Fruit fly (Drosophila melanogaster) whole organism, embryonic: Measurements from ENCODE around the gene CG13894.

ENCODE experiments used
- Antp ChIP-seq: fragments of 200-800 bp; sonication (Bioruptor generic); optimal IDR thresholded peaks from 3 replicates; lab custom pipeline; 2016; ENCODE audit warnings: missing biosample characterization, missing genetic modification characterization
- Atf3 ChIP-seq: fragments of 200-800 bp; sonication (Bioruptor generic); optimal IDR thresholded peaks from 3 replicates; lab custom pipeline; 2016; ENCODE audit warnings: missing biosample characterization, missing genetic modification characterization
- B-H1 ChIP-seq: fragments of 200-800 bp; sonication (Bioruptor generic); IDR thresholded peaks from 3 replicates; pipeline ENCODE4 v1.3.6; 2022; ENCODE audit warnings: missing biosample characterization, missing genetic modification characterization
- CG10147 ChIP-seq: fragments of 200-800 bp; sonication (Bioruptor generic); optimal IDR thresholded peaks from 2 replicates; lab custom pipeline; 2019; ENCODE audit warnings: missing biosample characterization, mild to moderate bottlenecking, missing genetic modification characterization, moderate library complexity
- CG10321 ChIP-seq: fragments of 200-800 bp; sonication (Bioruptor generic); IDR thresholded peaks from 2 replicates; pipeline ENCODE4 v1.3.6; 2022; ENCODE audit warnings: missing biosample characterization, missing genetic modification characterization
- CG12299 ChIP-seq: fragments of 200-800 bp; sonication (Bioruptor generic); optimal IDR thresholded peaks from 2 replicates; lab custom pipeline; 2018; ENCODE audit warnings: missing biosample characterization, mild to moderate bottlenecking, missing genetic modification characterization
- CG15696 ChIP-seq: fragments of 200-800 bp; sonication (Bioruptor generic); optimal IDR thresholded peaks from 2 replicates; lab custom pipeline; 2019; ENCODE audit warnings: missing biosample characterization, mild to moderate bottlenecking, missing genetic modification characterization, moderate library complexity
- CG1647 ChIP-seq: fragments of 200-800 bp; sonication (Bioruptor generic); optimal IDR thresholded peaks from 3 replicates; lab custom pipeline; 2016; ENCODE audit warnings: missing biosample characterization, missing genetic modification characterization
- CG16813 ChIP-seq: fragments of 200-800 bp; sonication (Bioruptor generic); IDR thresholded peaks from 3 replicates; pipeline ENCODE4 v1.3.6; 2022; ENCODE audit warnings: missing biosample characterization, missing genetic modification characterization; ENCODE audit not compliant: partially characterized antibody
- CG17612 ChIP-seq: fragments of 200-800 bp; sonication (Bioruptor generic); IDR thresholded peaks from 2 replicates; pipeline ENCODE4 v1.3.6; 2022; ENCODE audit warnings: missing biosample characterization, missing genetic modification characterization
- CG17912 ChIP-seq: fragments of 200-800 bp; sonication (Bioruptor generic); optimal IDR thresholded peaks from 2 replicates; lab custom pipeline; 2018; ENCODE audit warnings: missing biosample characterization, mild to moderate bottlenecking, missing genetic modification characterization
- CG18476 ChIP-seq: fragments of 200-800 bp; sonication (Bioruptor generic); optimal IDR thresholded peaks from 2 replicates; lab custom pipeline; 2016; ENCODE audit warnings: missing biosample characterization, mild to moderate bottlenecking, missing genetic modification characterization
- CG2129 ChIP-seq: fragments of 200-800 bp; sonication (Bioruptor generic); IDR thresholded peaks from 2 replicates; pipeline ENCODE4 v1.3.6; 2022; ENCODE audit warnings: missing biosample characterization, missing genetic modification characterization; ENCODE audit not compliant: partially characterized antibody
- CG2712 ChIP-seq: fragments of 200-800 bp; optimal IDR thresholded peaks from 3 replicates; lab custom pipeline; 2019; ENCODE audit warnings: missing biosample characterization, mild to moderate bottlenecking, missing genetic modification characterization, moderate library complexity
- CG32767 ChIP-seq: fragments of 200-800 bp; sonication (Bioruptor generic); IDR thresholded peaks from 2 replicates; pipeline ENCODE4 v1.3.6; 2022; ENCODE audit warnings: missing biosample characterization, missing genetic modification characterization
- CG34224 ChIP-seq: fragments of 200-800 bp; sonication (Bioruptor generic); IDR thresholded peaks from 3 replicates; pipeline ENCODE4 v1.3.6; 2022; ENCODE audit warnings: missing biosample characterization, missing genetic modification characterization; ENCODE audit not compliant: partially characterized antibody
- CG4282 ChIP-seq: fragments of 200-800 bp; sonication (Bioruptor generic); optimal IDR thresholded peaks from 2 replicates; lab custom pipeline; 2016; ENCODE audit warnings: missing biosample characterization, missing genetic modification characterization
- CG6689 ChIP-seq: fragments of 200-800 bp; sonication (Bioruptor generic); IDR thresholded peaks from 2 replicates; pipeline ENCODE4 v1.3.6; 2022; ENCODE audit warnings: missing biosample characterization, missing genetic modification characterization
- CG8924 ChIP-seq: fragments of 200-800 bp; optimal IDR thresholded peaks from 3 replicates; lab custom pipeline; 2019; ENCODE audit warnings: missing biosample characterization, mild to moderate bottlenecking, missing genetic modification characterization, moderate library complexity
- CG9215 ChIP-seq: fragments of 200-800 bp; sonication (Bioruptor generic); IDR thresholded peaks from 2 replicates; pipeline ENCODE4 v1.3.6; 2022; ENCODE audit warnings: missing biosample characterization, missing genetic modification characterization
- CTCF ChIP-seq: fragments of 200-800 bp; sonication (Bioruptor generic); optimal IDR thresholded peaks from 2 replicates; lab custom pipeline; 2017; ENCODE audit warnings: missing biosample characterization, mild to moderate bottlenecking, missing genetic modification characterization, moderate library complexity
- D ChIP-seq, 2 experiments: fragments of 200-800 bp in 1 of 2; fragments of >200 bp in 1 of 2; sonication (Bioruptor generic) in 1 of 2; optimal IDR thresholded peaks; 2 replicates in 1 of 2; 3 replicates in 1 of 2; lab custom pipeline; 2017; ENCODE audit warnings: mild to moderate bottlenecking in 1 of 2, missing biosample characterization in 1 of 2, missing genetic modification characterization in 1 of 2, missing genetic modification reagents in 1 of 2
- D19B ChIP-seq: fragments of 200-800 bp; sonication (Bioruptor generic); optimal IDR thresholded peaks from 2 replicates; lab custom pipeline; 2017; ENCODE audit warnings: missing biosample characterization, mild to moderate bottlenecking, missing genetic modification characterization
- Dp ChIP-seq: fragments of 200-800 bp; sonication (Bioruptor generic); optimal IDR thresholded peaks from 2 replicates; lab custom pipeline; 2018; ENCODE audit warnings: missing biosample characterization, mild to moderate bottlenecking, missing genetic modification characterization, moderate library complexity
- Ets65A ChIP-seq: fragments of 200-800 bp; sonication (Bioruptor generic); peaks from one replicate; lab custom pipeline; 2016; ENCODE audit warnings: missing biosample characterization, missing genetic modification characterization
- Gsc ChIP-seq: fragments of 200-800 bp; sonication (Bioruptor generic); IDR thresholded peaks from 2 replicates; pipeline ENCODE4 v1.3.6; 2022; ENCODE audit warnings: missing biosample characterization, missing genetic modification characterization
- Hr78 ChIP-seq, 2 experiments: fragments of 200-800 bp in 1 of 2; fragments of >200 bp in 1 of 2; sonication (Bioruptor generic) in 1 of 2; optimal IDR thresholded peaks; 2 replicates each; lab custom pipeline; 2017 to 2019; ENCODE audit warnings: missing biosample characterization in 2 of 2, missing genetic modification characterization in 2 of 2, mild to moderate bottlenecking in 1 of 2, moderate library complexity in 1 of 2
- Lhr ChIP-seq: fragments of 200-800 bp; sonication (Bioruptor generic); optimal IDR thresholded peaks from 3 replicates; lab custom pipeline; 2017; ENCODE audit warnings: mild to moderate bottlenecking, missing biosample characterization, missing genetic modification reagents, missing genetic modification characterization
- MTF-1 ChIP-seq: fragments of 200-800 bp; sonication (Bioruptor generic); optimal IDR thresholded peaks from 2 replicates; lab custom pipeline; 2018; ENCODE audit warnings: missing biosample characterization, mild to moderate bottlenecking, missing genetic modification characterization, borderline replicate concordance
- Nf-YB ChIP-seq: fragments of 200-800 bp; sonication (Bioruptor generic); optimal IDR thresholded peaks from 3 replicates; lab custom pipeline; 2019; ENCODE audit warnings: missing biosample characterization, mild to moderate bottlenecking, missing genetic modification characterization, moderate library complexity
- Rfx ChIP-seq: fragments of 200-800 bp; sonication (Bioruptor generic); IDR thresholded peaks from 2 replicates; pipeline ENCODE4 v1.3.6; 2022; ENCODE audit warnings: missing biosample characterization, missing genetic modification characterization
- aop ChIP-seq: fragments of 200-800 bp; sonication (Bioruptor generic); IDR thresholded peaks from 2 replicates; pipeline ENCODE4 v1.3.6; 2022; ENCODE audit warnings: missing biosample characterization, missing genetic modification characterization
- br ChIP-seq: fragments of >200 bp; optimal IDR thresholded peaks from 2 replicates; lab custom pipeline; 2017
- ci ChIP-seq: fragments of 200-800 bp; sonication (Bioruptor generic); IDR thresholded peaks from 3 replicates; pipeline ENCODE4 v1.3.6; 2022; ENCODE audit warnings: missing biosample characterization, missing genetic modification characterization
- crol ChIP-seq: fragments of 200-800 bp; sonication (Bioruptor generic); IDR thresholded peaks from 2 replicates; pipeline ENCODE4 v1.3.6; 2022; ENCODE audit warnings: missing biosample characterization, missing genetic modification characterization
- eyg ChIP-seq: fragments of 200-800 bp; sonication (Bioruptor generic); optimal IDR thresholded peaks from 3 replicates; lab custom pipeline; 2016; ENCODE audit warnings: missing biosample characterization, missing genetic modification characterization
- grn ChIP-seq: fragments of 200-800 bp; sonication (Bioruptor generic); optimal IDR thresholded peaks from 3 replicates; lab custom pipeline; 2017; ENCODE audit warnings: missing biosample characterization, missing genetic modification characterization
- hth ChIP-seq: fragments of >200 bp; optimal IDR thresholded peaks from 2 replicates; lab custom pipeline; 2017; ENCODE audit warnings: inconsistent platforms
- jigr1 ChIP-seq: fragments of 200-800 bp; sonication (Bioruptor generic); IDR thresholded peaks from 3 replicates; pipeline ENCODE4 v1.3.6; 2022; ENCODE audit warnings: missing biosample characterization, missing genetic modification characterization
- jumu ChIP-seq: fragments of 200-800 bp; sonication (Bioruptor generic); optimal IDR thresholded peaks from 3 replicates; lab custom pipeline; 2016; ENCODE audit warnings: missing biosample characterization, missing genetic modification characterization
- nau ChIP-seq: fragments of 200-800 bp; sonication (Bioruptor generic); optimal IDR thresholded peaks from 3 replicates; lab custom pipeline; 2017; ENCODE audit warnings: missing biosample characterization, mild to moderate bottlenecking, missing genetic modification characterization, missing genetic modification reagents
- nmo ChIP-seq: fragments of 200-800 bp; sonication (Bioruptor generic); optimal IDR thresholded peaks from 2 replicates; lab custom pipeline; 2018; ENCODE audit warnings: missing biosample characterization, mild to moderate bottlenecking, missing genetic modification characterization, moderate library complexity
- pros ChIP-seq: fragments of 200-800 bp; sonication (Bioruptor generic); optimal IDR thresholded peaks from 3 replicates; lab custom pipeline; 2019; ENCODE audit warnings: missing biosample characterization, mild to moderate bottlenecking, missing genetic modification characterization, moderate library complexity
- sima ChIP-seq: fragments of 200-800 bp; sonication (Bioruptor generic); optimal IDR thresholded peaks from 2 replicates; lab custom pipeline; 2016; ENCODE audit warnings: missing biosample characterization, missing genetic modification characterization
- stc ChIP-seq: fragments of 200-800 bp; sonication (Bioruptor generic); IDR thresholded peaks from 2 replicates; pipeline ENCODE4 v1.3.6; 2022; ENCODE audit warnings: missing biosample characterization, missing genetic modification characterization
- tin ChIP-seq: fragments of 200-800 bp; sonication (Bioruptor generic); optimal IDR thresholded peaks from 3 replicates; lab custom pipeline; 2016; ENCODE audit warnings: missing biosample characterization, missing genetic modification characterization
- tna ChIP-seq: fragments of 200-800 bp; sonication (Bioruptor generic); IDR thresholded peaks from 2 replicates; pipeline ENCODE4 v1.3.6; 2022; ENCODE audit warnings: missing biosample characterization, missing genetic modification characterization; ENCODE audit not compliant: partially characterized antibody
- trem ChIP-seq: fragments of 200-800 bp; optimal IDR thresholded peaks from 3 replicates; lab custom pipeline; 2019; ENCODE audit warnings: missing biosample characterization, mild to moderate bottlenecking, missing genetic modification characterization, moderate library complexity
- tx ChIP-seq: fragments of 200-800 bp; sonication (Bioruptor generic); optimal IDR thresholded peaks from 2 replicates; lab custom pipeline; 2016; ENCODE audit warnings: missing biosample characterization, missing genetic modification characterization
- usp ChIP-seq: fragments of >200 bp; optimal IDR thresholded peaks from 2 replicates; lab custom pipeline; 2017; ENCODE audit warnings: missing biosample characterization, missing genetic modification characterization
- z ChIP-seq: fragments of 200-800 bp; sonication (Bioruptor generic); IDR thresholded peaks from 3 replicates; pipeline ENCODE4 v1.3.6; 2022; ENCODE audit warnings: missing biosample characterization, missing genetic modification characterization
- zfh2 ChIP-seq: fragments of 200-800 bp; sonication (Bioruptor generic); optimal IDR thresholded peaks from 2 replicates; lab custom pipeline; 2016; ENCODE audit warnings: missing biosample characterization, missing genetic modification characterization

Gene CG13894

dm6 chr3L:654019-654418 is 44.9 kb downstream of the CG13894 start, which contains the start of the genes MED30 and Rev1 (continued):
- TF ChIP-seq Nf-YB (GFP tag; lab: Kevin White, UChicago): peak; percentile 77
- peak; percentile 63 for TF ChIP-seq CG17912 (GFP tag; lab: Kevin White, UChicago)
- TF ChIP-seq crol: no peak
- TF ChIP-seq CG8924 (tag; lab: Kevin White, UChicago): peak; percentile 93
- TF ChIP-seq sima (GFP tag; lab: Kevin White, UChicago): peak; percentile 71
- peak; percentile 91 for TF ChIP-seq CG18476 (GFP tag; lab: Kevin White, UChicago)
- peak; percentile 77 for TF ChIP-seq Lhr
- TF ChIP-seq CG2712 (tag; lab: Kevin White, UChicago): peak; percentile 92
- peak; percentile 87 for TF ChIP-seq CG6689 (GFP tag; lab: Robert Waterston, UW)
- peak; percentile 98 for TF ChIP-seq zfh2 (GFP tag; lab: Kevin White, UChicago)
- TF ChIP-seq Gsc (GFP tag; lab: Robert Waterston, UW): peak; percentile 13; the same call in 1 of the 2 replicates
- TF ChIP-seq jumu (GFP tag; lab: Kevin White, UChicago): peak; percentile 97
- peak; percentile 95 for TF ChIP-seq CG1647 (GFP tag; lab: Kevin White, UChicago)
- peak; percentile 91 for TF ChIP-seq nmo
- TF ChIP-seq br (lab: Kevin White, UChicago): no peak
- TF ChIP-seq MTF-1 (GFP tag; lab: Kevin White, UChicago): peak; percentile 81
- TF ChIP-seq Hr78 (GFP tag; optimal IDR thresholded peaks at IDR 0.05; lab: Kevin White, UChicago): peak in 1 of 2 experiments; percentile 56
- TF ChIP-seq trem (tag; lab: Kevin White, UChicago): peak; percentile 93
- TF ChIP-seq eyg (GFP tag; lab: Kevin White, UChicago): peak; percentile 95
- TF ChIP-seq CG10321 (GFP tag; lab: Robert Waterston, UW): peak; percentile 70
- peak; percentile 90 for TF ChIP-seq CG10147 (GFP tag; lab: Kevin White, UChicago)
- TF ChIP-seq CG2129 (GFP tag; lab: Robert Waterston, UW): no peak
- TF ChIP-seq grn (GFP tag; lab: Kevin White, UChicago): peak; percentile 93
- peak; percentile 80 for TF ChIP-seq Dp (GFP tag; lab: Kevin White, UChicago)
- TF ChIP-seq hth (lab: Kevin White, UChicago): no peak
- 0 out of 3 replicates have a peak, but pooled peaks have one; percentile 6 for TF ChIP-seq jigr1 (GFP tag; lab: Robert Waterston, UW)
- no peak for TF ChIP-seq pros (GFP tag; lab: Kevin White, UChicago)
- TF ChIP-seq Rfx (GFP tag; lab: Robert Waterston, UW): peak; percentile 96
- TF ChIP-seq Antp (GFP tag; lab: Kevin White, UChicago): peak; percentile 97
- TF ChIP-seq aop (GFP tag; lab: Robert Waterston, UW): peak; percentile 79
- peak; percentile 76 for TF ChIP-seq CG17612
- peak; percentile 95 for TF ChIP-seq CG4282 (GFP tag; lab: Kevin White, UChicago)
- TF ChIP-seq tx: peak; percentile 97
- TF ChIP-seq Ets65A (GFP tag; lab: Kevin White, UChicago): peak; percentile 100
- TF ChIP-seq CTCF: peak; percentile 48
- peak; percentile 19; the same call in 1 of the 2 replicates for TF ChIP-seq tna
- no peak for TF ChIP-seq z (GFP tag; lab: Robert Waterston, UW)
- TF ChIP-seq CG32767 (GFP tag; lab: Robert Waterston, UW): peak; percentile 87
- TF ChIP-seq ci (GFP tag; lab: Robert Waterston, UW): peak; percentile 95
- no peak for TF ChIP-seq nau (GFP tag; lab: Kevin White, UChicago)
- no peak for TF ChIP-seq D (optimal IDR thresholded peaks at IDR 0.05; lab: Kevin White, UChicago)
- TF ChIP-seq D (GFP tag; optimal IDR thresholded peaks at IDR 0.05; lab: Kevin White, UChicago): peak; percentile 80
- peak; percentile 95 for TF ChIP-seq tin (GFP tag; lab: Kevin White, UChicago)
- peak; percentile 91 for TF ChIP-seq CG12299 (tag; lab: Kevin White, UChicago)
- peak; percentile 84 for TF ChIP-seq CG15696
- TF ChIP-seq stc (GFP tag; lab: Robert Waterston, UW): peak; percentile 83
- no peak for TF ChIP-seq usp (GFP tag; lab: Kevin White, UChicago)
- peak; percentile 91 for TF ChIP-seq Atf3 (GFP tag; lab: Kevin White, UChicago)
- peak; percentile 78 for TF ChIP-seq D19B
- peak; percentile 85 for TF ChIP-seq B-H1 (GFP tag; lab: Robert Waterston, UW)
- peak; percentile 56; the same call in 2 of the 3 replicates for TF ChIP-seq CG16813 (GFP tag; lab: Robert Waterston, UW)
- peak; percentile 75 for TF ChIP-seq CG34224 (GFP tag; lab: Robert Waterston, UW)
- TF ChIP-seq CG9215: peak; percentile 86
